Worm (Caenorhabditis elegans): Measurements from ENCODE around the gene ZC204.6.
"Not testable (repeated sequence)": the region's sequence is repeated elsewhere in the genome, so short reads cannot be mapped to it uniquely, and the experiment has no call there.

Gene ZC204.6

DNA sequence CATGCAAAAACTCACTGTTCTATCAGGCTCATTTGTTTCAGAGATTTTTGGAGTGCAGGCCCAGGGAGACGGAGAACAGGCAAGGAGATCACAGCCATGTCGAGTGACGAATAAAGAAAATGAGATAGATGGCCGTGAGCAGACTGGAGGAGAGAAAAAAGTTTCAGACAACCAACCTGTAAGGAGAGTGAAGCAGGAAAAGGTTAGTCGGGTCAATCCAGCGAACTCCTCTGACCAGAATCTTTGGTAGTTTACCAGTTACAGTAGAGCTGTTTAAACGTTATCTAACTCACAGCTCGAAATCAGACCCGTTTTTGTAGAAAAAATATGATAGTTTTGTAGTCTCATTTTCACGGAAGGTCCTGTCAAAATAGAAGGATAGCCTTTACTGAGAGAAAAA is 4.1 kb upstream of the ZC204.6 start, which contains the start of gene fbxb-21:
TSS of gene fbxb-21 (minus strand) at position 101 of the 400 bp plus-strand sequence.
- no peak for TF ChIP-seq elt-2 (tag; optimal IDR thresholded peaks at IDR 0.05)
- TF ChIP-seq ref-2 (tag; optimal IDR thresholded peaks at IDR 0.05): no peak
- TF ChIP-seq madf-2 (tag; optimal IDR thresholded peaks at IDR 0.05): no peak
- TF ChIP-seq T23F11.4 (GFP tag; optimal IDR thresholded peaks at IDR 0.05): no peak
- no peak for TF ChIP-seq C38D4.7 (GFP tag; optimal IDR thresholded peaks at IDR 0.05)
- no peak for TF ChIP-seq syd-9 (tag; optimal IDR thresholded peaks at IDR 0.05)
- TF ChIP-seq pha-4 (tag; optimal IDR thresholded peaks at IDR 0.05): no peak
- TF ChIP-seq sox-2 (GFP tag; IDR thresholded peaks at IDR 0.05): no peak
- TF ChIP-seq hlh-13 (GFP tag; optimal IDR thresholded peaks at IDR 0.05): no peak
- TF ChIP-seq npax-4 (tag; optimal IDR thresholded peaks at IDR 0.05): no peak
- TF ChIP-seq nhr-232 (tag; optimal IDR thresholded peaks at IDR 0.05): no peak
- TF ChIP-seq eyg-1 (tag; optimal IDR thresholded peaks at IDR 0.05): no peak
- TF ChIP-seq Y22D7AL.16 (tag; optimal IDR thresholded peaks at IDR 0.05): no peak
- TF ChIP-seq ceh-14 (tag; optimal IDR thresholded peaks at IDR 0.05): no peak
- no peak for TF ChIP-seq che-1 (tag; optimal IDR thresholded peaks at IDR 0.05)
- TF ChIP-seq gmeb-2 (tag; optimal IDR thresholded peaks at IDR 0.05): no peak
- TF ChIP-seq tbx-7 (tag; optimal IDR thresholded peaks at IDR 0.05): no peak

DNA sequence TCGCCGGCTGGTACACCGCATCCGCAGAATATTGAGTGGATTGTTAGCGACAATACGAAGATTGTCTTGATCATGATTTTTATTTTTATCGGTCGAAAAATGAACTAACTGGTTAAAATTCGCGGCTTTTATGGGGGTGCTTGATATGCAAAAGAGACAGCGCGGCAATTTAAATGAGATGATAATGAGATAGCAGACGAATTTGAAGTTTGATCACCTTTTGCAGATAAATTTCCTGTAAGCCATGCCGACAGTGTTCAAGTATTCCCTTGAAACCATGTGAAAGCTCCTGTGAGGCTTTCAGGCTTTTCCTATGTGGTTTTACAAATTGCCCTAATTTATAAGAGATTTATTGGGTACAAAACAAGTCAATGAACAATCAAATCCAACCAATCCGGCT is 1.6 kb upstream of the ZC204.6 start, which contains the start of gene ZC204.17:
TSS of gene ZC204.17 (minus strand) at position 101 of the 400 bp plus-strand sequence.
- TF ChIP-seq hlh-13 (GFP tag; optimal IDR thresholded peaks at IDR 0.05) (no peak), odd-2 (tag; optimal IDR thresholded peaks at IDR 0.05) (no peak), lim-6 (tag; optimal IDR thresholded peaks at IDR 0.05) (no peak), elt-2 (tag; optimal IDR thresholded peaks at IDR 0.05) (no peak), dmd-4 (tag; optimal IDR thresholded peaks at IDR 0.05; ENCODE audit: borderline replicate concordance) (no peak), mec-3 (tag; optimal IDR thresholded peaks at IDR 0.05; ENCODE audit: borderline replicate concordance) (no peak), K09A11.1 (tag; optimal IDR thresholded peaks at IDR 0.05; ENCODE audit: insufficient read depth) (no peak), lin-11 (tag; optimal IDR thresholded peaks at IDR 0.05) (no peak)

DNA sequence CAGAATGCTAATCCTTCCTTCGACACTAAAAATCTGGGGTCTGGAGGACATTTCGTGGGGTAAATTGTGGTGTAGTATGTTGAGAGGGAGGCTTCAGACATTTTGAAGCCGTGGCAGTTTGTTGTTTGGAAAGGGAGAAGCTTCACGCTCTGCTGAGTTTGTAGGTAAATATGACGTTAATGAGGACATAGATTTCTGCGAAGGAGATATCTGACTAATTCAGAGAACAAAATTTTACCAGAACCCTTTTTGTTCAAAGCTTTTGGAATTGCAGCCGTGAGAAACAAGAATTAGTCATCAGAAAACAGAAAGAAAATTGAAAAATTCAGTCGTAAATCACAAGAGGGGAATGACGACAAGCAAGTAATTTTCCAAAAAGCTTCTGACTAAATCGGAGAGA is 4.1 kb downstream of the ZC204.6 start, which contains the start of gene srh-72:
TSS of gene srh-72 (minus strand) at position 101 of the 400 bp plus-strand sequence.
- TF ChIP-seq pros-1 (tag; optimal IDR thresholded peaks at IDR 0.05): no peak
- no peak for TF ChIP-seq ceh-6 (GFP tag; optimal IDR thresholded peaks at IDR 0.05)
- no peak for TF ChIP-seq che-1 (tag; optimal IDR thresholded peaks at IDR 0.05)
- no peak for TF ChIP-seq hlh-15 (tag; optimal IDR thresholded peaks at IDR 0.05)
- no peak for TF ChIP-seq elt-4 (tag; optimal IDR thresholded peaks at IDR 0.05)
- no peak for TF ChIP-seq lim-6 (tag; optimal IDR thresholded peaks at IDR 0.05)

DNA sequence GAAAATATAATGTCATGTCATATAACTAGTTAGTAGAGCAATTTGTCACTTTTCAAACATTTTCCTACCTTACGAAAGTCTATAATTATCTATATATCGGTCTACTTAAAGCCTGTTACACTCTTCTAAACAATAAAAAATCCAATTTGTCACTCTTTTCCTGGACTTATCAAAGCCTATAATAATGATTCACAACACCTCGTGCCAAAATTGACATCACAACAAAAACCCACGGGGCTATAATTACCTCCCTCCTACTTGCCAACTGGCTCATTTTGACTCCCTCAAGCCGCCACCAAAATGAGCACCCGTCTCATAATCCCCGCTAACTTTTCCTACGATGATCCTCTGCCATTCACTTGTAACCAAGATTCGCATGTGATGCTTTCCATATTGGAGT is 8.2 kb downstream of the ZC204.6 start, which contains the start of gene srg-20:
TSS of gene srg-20 (plus strand) at position 301 of the 400 bp plus-strand sequence.
- not testable (repeated sequence) for TF ChIP-seq sox-2 (GFP tag; IDR thresholded peaks at IDR 0.05); F13H6.1 (tag; optimal IDR thresholded peaks at IDR 0.05); lin-11 (tag; optimal IDR thresholded peaks at IDR 0.05)

DNA sequence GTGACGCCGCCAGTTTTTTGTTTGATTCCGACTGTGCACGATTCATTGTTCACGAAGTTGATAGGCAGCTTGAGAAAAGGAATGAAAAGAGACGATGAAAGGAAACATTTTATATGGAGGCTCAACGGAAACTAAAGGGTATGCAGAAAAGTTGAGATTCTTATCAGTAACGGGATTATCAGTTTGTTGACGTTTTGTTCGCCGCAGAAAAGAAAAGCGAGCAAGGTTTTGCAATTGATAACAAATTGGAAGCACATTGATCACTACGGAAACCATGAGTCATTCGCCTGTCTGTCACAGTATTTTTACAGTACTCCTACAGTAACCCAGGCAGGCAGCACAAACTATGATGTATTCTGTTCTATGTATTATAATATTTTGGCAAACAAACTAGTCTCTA is 8.7 kb downstream of the ZC204.6 start:
- TF ChIP-seq tbx-2 (tag; optimal IDR thresholded peaks at IDR 0.05) (no peak), ceh-18 (tag; optimal IDR thresholded peaks at IDR 0.05) (no peak), zip-5 (tag; optimal IDR thresholded peaks at IDR 0.05) (no peak), hlh-13 (GFP tag; optimal IDR thresholded peaks at IDR 0.05) (no peak), ceh-6 (GFP tag; optimal IDR thresholded peaks at IDR 0.05) (no peak), lim-6 (tag; optimal IDR thresholded peaks at IDR 0.05) (no peak), sdc-2 (tag; optimal IDR thresholded peaks at IDR 0.05) (no peak), ceh-9 (tag; optimal IDR thresholded peaks at IDR 0.05) (no peak), Y22D7AL.16 (tag; optimal IDR thresholded peaks at IDR 0.05) (no peak), pax-1 (tag; optimal IDR thresholded peaks at IDR 0.05) (no peak), unc-55 (GFP tag; optimal IDR thresholded peaks at IDR 0.05) (no peak), ceh-34 (tag; optimal IDR thresholded peaks at IDR 0.05) (no peak), ceh-24 (tag; optimal IDR thresholded peaks at IDR 0.05) (no peak), sox-4 (tag; optimal IDR thresholded peaks at IDR 0.05) (no peak), odd-2 (tag; optimal IDR thresholded peaks at IDR 0.05) (no peak), pat-9 (tag; optimal IDR thresholded peaks at IDR 0.05) (no peak), pha-2 (tag; optimal IDR thresholded peaks at IDR 0.05) (no peak), hlh-15 (tag; optimal IDR thresholded peaks at IDR 0.05) (no peak)

Measured in whole organism, late embryonic.